Fruit fly (Drosophila melanogaster) S2 (cell line): ENCODE results near the gene CG15472.

Experiments
- CG8478 ChIP-seq: fragments of >200 bp; optimal IDR thresholded peaks from 2 replicates; lab custom pipeline; 2018
- CTCF ChIP-seq, 2 experiments: fragments of >200 bp; optimal IDR thresholded peaks; 2 replicates each; lab custom pipeline; 2018

CG15472 gene

dm6 chrX:4770037-4770436 lies at the start of gene CG15472:
TSS of gene CG15472 (minus strand) at chrX:4770137.
- TF ChIP-seq CG8478 (no peak), CTCF (optimal IDR thresholded peaks at IDR 0.05; lab: Kevin White, UChicago) (no peak)

- no peak for TF ChIP-seq CG8478
- no peak for TF ChIP-seq CTCF (optimal IDR thresholded peaks at IDR 0.05; lab: Kevin White, UChicago)
Measured at dm6 chrX:4807826-4808225, 37.9 kb upstream of the CG15472 start.

dm6 chrX:4804762-4805161 lies 34.8 kb upstream of the CG15472 start, which contains the start of gene CG2861:
TSS of gene CG2861 (minus strand) at chrX:4804862.
- no peak for TF ChIP-seq CG8478
- no peak for TF ChIP-seq CTCF (optimal IDR thresholded peaks at IDR 0.05; lab: Kevin White, UChicago)

- TF ChIP-seq CTCF (optimal IDR thresholded peaks at IDR 0.05; lab: Kevin White, UChicago) = no peak
- TF ChIP-seq CG8478 = no peak
Measured at dm6 chrX:4783775-4784174, 13.8 kb upstream of the CG15472 start, which contains the start of gene CG6978. TSS of gene CG6978 (plus strand) at chrX:4784075.

- TF ChIP-seq CTCF (optimal IDR thresholded peaks at IDR 0.05; lab: Kevin White, UChicago) (no peak), CG8478 (no peak)
Measured at dm6 chrX:4782689-4783088, 12.8 kb upstream of the CG15472 start, which contains the start of gene CG15471. TSS of gene CG15471 (minus strand) at chrX:4782789.

dm6 chrX:4777275-4777674 lies 7.3 kb upstream of the CG15472 start, which contains the start of gene CG2871:
TSS of gene CG2871 (minus strand) at chrX:4777375.
- no peak for TF ChIP-seq CTCF (optimal IDR thresholded peaks at IDR 0.05; lab: Kevin White, UChicago)
- TF ChIP-seq CG8478 = no peak

- TF ChIP-seq CTCF (optimal IDR thresholded peaks at IDR 0.05; lab: Kevin White, UChicago) = no peak
- TF ChIP-seq CG8478 = no peak
Measured at dm6 chrX:4771488-4771887, 1.6 kb upstream of the CG15472 start, which contains the start of gene Klf15. TSS of gene Klf15 (minus strand) at chrX:4771588.

dm6 chrX:4762267-4762666 lies 7.7 kb downstream of the CG15472 start:
- TF ChIP-seq CG8478 (no peak), CTCF (optimal IDR thresholded peaks at IDR 0.05; lab: Kevin White, UChicago) (no peak)
